Worm (Caenorhabditis elegans) whole organism, L1 larva: Measurements from ENCODE around the gene B0432.10.

ENCODE experiments used
- F16B12.6 ChIP-seq: fragments of 150-350 bp; optimal IDR thresholded peaks from 2 replicates; lab custom pipeline; 2014; ENCODE audit warnings: missing biosample characterization, missing genetic modification characterization
- Y116A8C.19 ChIP-seq: sonication (generic microtip); optimal IDR thresholded peaks from 2 replicates; lab custom pipeline; 2016; ENCODE audit warnings: missing compliant biosample characterization, missing genetic modification characterization, borderline replicate concordance
- alr-1 ChIP-seq: fragments of 200-800 bp; sonication (Bioruptor generic); optimal IDR thresholded peaks from 2 replicates; lab custom pipeline; 2018; ENCODE audit warnings: borderline replicate concordance, mild to moderate bottlenecking, missing genetic modification characterization, missing compliant biosample characterization
- ama-1 ChIP-seq: fragments of 150-350 bp; optimal IDR thresholded peaks from 2 replicates; lab custom pipeline; 2014
- blmp-1 ChIP-seq: fragments of 150-350 bp; optimal IDR thresholded peaks from 2 replicates; lab custom pipeline; 2014; ENCODE audit warnings: missing biosample characterization, missing genetic modification characterization
- ceh-63 ChIP-seq: fragments of 200-800 bp; sonication (Bioruptor generic); optimal IDR thresholded peaks from 2 replicates; lab custom pipeline; 2018; ENCODE audit warnings: mild to moderate bottlenecking, missing genetic modification characterization, missing compliant biosample characterization
- ceh-82 ChIP-seq, 3 experiments: fragments of 150-350 bp in 1 of 3; sonication (generic microtip) in 2 of 3; optimal IDR thresholded peaks; 2 replicates each; lab custom pipeline; 2014 to 2017; ENCODE audit warnings: missing biosample characterization in 3 of 3, missing genetic modification characterization in 3 of 3
- ces-1 ChIP-seq: fragments of 150-350 bp; optimal IDR thresholded peaks from 2 replicates; lab custom pipeline; 2014; ENCODE audit warnings: missing biosample characterization, missing genetic modification reagents, missing genetic modification characterization
- efl-1 ChIP-seq, 4 experiments: fragments of 150-350 bp; optimal IDR thresholded peaks in 3 of 4; peaks in 1 of 4; 1 replicate in 1 of 4; 2 replicates in 3 of 4; lab custom pipeline; 2014; ENCODE audit warnings: missing biosample characterization in 2 of 4, missing genetic modification characterization in 2 of 4, missing genetic modification reagents in 2 of 4
- elt-2 ChIP-seq: sonication (generic microtip); optimal IDR thresholded peaks from 2 replicates; lab custom pipeline; 2016; ENCODE audit warnings: missing genetic modification characterization, mild to moderate bottlenecking, inconsistent platforms, missing compliant biosample characterization, missing genetic modification reagents
- elt-3 ChIP-seq, 6 experiments: fragments of 150-350 bp in 1 of 6; sonication (generic microtip); optimal IDR thresholded peaks; 2 replicates each; lab custom pipeline; 2017 to 2018; ENCODE audit warnings: missing biosample characterization in 6 of 6, missing genetic modification characterization in 6 of 6, inconsistent platforms in 1 of 6
- ets-5 ChIP-seq: fragments of 200-800 bp; sonication (Bioruptor generic); IDR thresholded peaks from 2 replicates; pipeline ENCODE4 v1.3.6; 2022; ENCODE audit warnings: missing genetic modification characterization, missing compliant biosample characterization
- fkh-8 ChIP-seq: sonication (generic microtip); optimal IDR thresholded peaks from 2 replicates; lab custom pipeline; 2016; ENCODE audit warnings: mild to moderate bottlenecking, missing genetic modification characterization, missing compliant biosample characterization
- fos-1 ChIP-seq: fragments of 150-350 bp; optimal IDR thresholded peaks from 2 replicates; lab custom pipeline; 2014; ENCODE audit warnings: missing biosample characterization, missing genetic modification characterization
- grh-1 ChIP-seq: fragments of 200-800 bp; sonication (Bioruptor generic); IDR thresholded peaks from 2 replicates; pipeline ENCODE4 v1.3.6; 2022; ENCODE audit warnings: missing genetic modification reagents, missing genetic modification characterization, missing compliant biosample characterization
- hlh-17 ChIP-seq: fragments of 200-800 bp; sonication (Bioruptor generic); optimal IDR thresholded peaks from 2 replicates; lab custom pipeline; 2018; ENCODE audit warnings: missing genetic modification characterization, mild to moderate bottlenecking, missing compliant biosample characterization, moderate library complexity, borderline replicate concordance
- hlh-4 ChIP-seq: sonication (generic microtip); optimal IDR thresholded peaks from 2 replicates; lab custom pipeline; 2016; ENCODE audit warnings: mild to moderate bottlenecking, missing genetic modification characterization, missing compliant biosample characterization
- hpl-2 ChIP-seq: fragments of 150-350 bp; optimal IDR thresholded peaks from 2 replicates; lab custom pipeline; 2014; ENCODE audit warnings: missing biosample characterization, missing genetic modification reagents, missing genetic modification characterization
- irx-1 ChIP-seq: sonication (generic microtip); optimal IDR thresholded peaks from 2 replicates; lab custom pipeline; 2016; ENCODE audit warnings: missing genetic modification characterization, missing compliant biosample characterization
- isw-1 ChIP-seq: fragments of 200-800 bp; sonication (Bioruptor generic); IDR thresholded peaks from 2 replicates; pipeline ENCODE4 v1.3.6; 2022; ENCODE audit warnings: missing genetic modification characterization, missing compliant biosample characterization
- lin-14 ChIP-seq: fragments of 200-800 bp; sonication (Bioruptor generic); optimal IDR thresholded peaks from 2 replicates; lab custom pipeline; 2018; ENCODE audit warnings: mild to moderate bottlenecking, missing genetic modification characterization, moderate library complexity, missing compliant biosample characterization
- lin-15B ChIP-seq: fragments of 150-350 bp; sonication (generic microtip); optimal IDR thresholded peaks from 3 replicates; lab custom pipeline; 2014; ENCODE audit warnings: missing biosample characterization, missing genetic modification characterization
- lin-35 ChIP-seq, 2 experiments: fragments of 150-350 bp; optimal IDR thresholded peaks; 2 replicates each; lab custom pipeline; 2014; ENCODE audit warnings: missing biosample characterization in 2 of 2, missing genetic modification characterization in 2 of 2, missing genetic modification reagents in 2 of 2
- mdl-1 ChIP-seq, 2 experiments: fragments of 150-350 bp; optimal IDR thresholded peaks; 2 replicates each; lab custom pipeline; 2014 to 2017; ENCODE audit warnings: missing biosample characterization in 2 of 2, missing genetic modification characterization in 2 of 2, inconsistent platforms in 1 of 2
- mef-2 ChIP-seq: fragments of 150-350 bp; optimal IDR thresholded peaks from 2 replicates; lab custom pipeline; 2014; ENCODE audit warnings: missing biosample characterization, missing genetic modification characterization
- mep-1 ChIP-seq: fragments of 150-350 bp; optimal IDR thresholded peaks from 2 replicates; lab custom pipeline; 2014; ENCODE audit warnings: missing biosample characterization, missing genetic modification characterization
- nhr-11 ChIP-seq: fragments of 150-350 bp; optimal IDR thresholded peaks from 2 replicates; lab custom pipeline; 2014; ENCODE audit warnings: missing biosample characterization, missing genetic modification characterization
- nhr-19 ChIP-seq: fragments of 200-800 bp; sonication (Bioruptor generic); conservative IDR thresholded peaks from 2 replicates; pipeline ENCODE4 v1.3.6; 2022; ENCODE audit warnings: missing genetic modification characterization, missing compliant biosample characterization
- nhr-237 ChIP-seq: fragments of 150-350 bp; optimal IDR thresholded peaks from 2 replicates; lab custom pipeline; 2014; ENCODE audit warnings: missing biosample characterization, missing genetic modification characterization
- nhr-71 ChIP-seq: sonication (generic microtip); optimal IDR thresholded peaks from 2 replicates; lab custom pipeline; 2016; ENCODE audit warnings: mild to moderate bottlenecking, missing genetic modification characterization, moderate library complexity, missing compliant biosample characterization
- nhr-76 ChIP-seq: sonication (generic microtip); optimal IDR thresholded peaks from 2 replicates; lab custom pipeline; 2017; ENCODE audit warnings: missing biosample characterization, missing genetic modification characterization
- nhr-77 ChIP-seq: fragments of 150-350 bp; optimal IDR thresholded peaks from 2 replicates; lab custom pipeline; 2014; ENCODE audit warnings: missing biosample characterization, missing genetic modification characterization
- nhr-85 ChIP-seq: sonication (generic microtip); peaks from one replicate; lab custom pipeline; 2016; ENCODE audit warnings: missing genetic modification characterization, inconsistent platforms, missing compliant biosample characterization
- nhr-90 ChIP-seq: sonication (generic microtip); optimal IDR thresholded peaks from 2 replicates; lab custom pipeline; 2016; ENCODE audit warnings: mild to moderate bottlenecking, missing genetic modification characterization, missing compliant biosample characterization; ENCODE audit not compliant: poor library complexity
- pax-3 ChIP-seq: fragments of 200-800 bp; sonication (Bioruptor generic); optimal IDR thresholded peaks from 2 replicates; lab custom pipeline; 2018; ENCODE audit warnings: mild to moderate bottlenecking, missing genetic modification characterization, moderate library complexity, missing compliant biosample characterization
- rnt-1 ChIP-seq: sonication (generic microtip); optimal IDR thresholded peaks from 2 replicates; lab custom pipeline; 2016; ENCODE audit warnings: mild to moderate bottlenecking, missing genetic modification characterization, moderate library complexity, missing compliant biosample characterization
- snpc-4 ChIP-seq: fragments of 150-350 bp; optimal IDR thresholded peaks from 2 replicates; lab custom pipeline; 2014; ENCODE audit warnings: missing biosample characterization, missing genetic modification characterization
- snu-23 ChIP-seq: sonication (generic microtip); optimal IDR thresholded peaks from 2 replicates; lab custom pipeline; 2016; ENCODE audit warnings: missing genetic modification characterization, missing compliant biosample characterization
- swsn-7 ChIP-seq: sonication (generic microtip); optimal IDR thresholded peaks from 2 replicates; lab custom pipeline; 2016; ENCODE audit warnings: missing genetic modification characterization, missing compliant biosample characterization
- tbx-2 ChIP-seq: sonication (generic microtip); optimal IDR thresholded peaks from 2 replicates; lab custom pipeline; 2016; ENCODE audit warnings: missing genetic modification characterization, missing compliant biosample characterization
- unc-130 ChIP-seq: fragments of 150-350 bp; optimal IDR thresholded peaks from 2 replicates; lab custom pipeline; 2017; ENCODE audit warnings: missing biosample characterization, missing genetic modification characterization, inconsistent platforms
- unc-62 ChIP-seq: fragments of 150-350 bp; optimal IDR thresholded peaks from 2 replicates; lab custom pipeline; 2014; ENCODE audit warnings: missing biosample characterization, missing genetic modification reagents, missing genetic modification characterization
- unc-86 ChIP-seq: sonication (generic microtip); optimal IDR thresholded peaks from 2 replicates; lab custom pipeline; 2016; ENCODE audit warnings: missing genetic modification characterization, missing compliant biosample characterization
- unc-98 ChIP-seq: fragments of 200-800 bp; sonication (Bioruptor generic); IDR thresholded peaks from 2 replicates; pipeline ENCODE4 v1.3.6; 2022; ENCODE audit warnings: missing genetic modification characterization, missing compliant biosample characterization
- zag-1 ChIP-seq: fragments of 150-350 bp; optimal IDR thresholded peaks from 2 replicates; lab custom pipeline; 2014; ENCODE audit warnings: missing biosample characterization, missing genetic modification characterization

Gene B0432.10

DNA sequence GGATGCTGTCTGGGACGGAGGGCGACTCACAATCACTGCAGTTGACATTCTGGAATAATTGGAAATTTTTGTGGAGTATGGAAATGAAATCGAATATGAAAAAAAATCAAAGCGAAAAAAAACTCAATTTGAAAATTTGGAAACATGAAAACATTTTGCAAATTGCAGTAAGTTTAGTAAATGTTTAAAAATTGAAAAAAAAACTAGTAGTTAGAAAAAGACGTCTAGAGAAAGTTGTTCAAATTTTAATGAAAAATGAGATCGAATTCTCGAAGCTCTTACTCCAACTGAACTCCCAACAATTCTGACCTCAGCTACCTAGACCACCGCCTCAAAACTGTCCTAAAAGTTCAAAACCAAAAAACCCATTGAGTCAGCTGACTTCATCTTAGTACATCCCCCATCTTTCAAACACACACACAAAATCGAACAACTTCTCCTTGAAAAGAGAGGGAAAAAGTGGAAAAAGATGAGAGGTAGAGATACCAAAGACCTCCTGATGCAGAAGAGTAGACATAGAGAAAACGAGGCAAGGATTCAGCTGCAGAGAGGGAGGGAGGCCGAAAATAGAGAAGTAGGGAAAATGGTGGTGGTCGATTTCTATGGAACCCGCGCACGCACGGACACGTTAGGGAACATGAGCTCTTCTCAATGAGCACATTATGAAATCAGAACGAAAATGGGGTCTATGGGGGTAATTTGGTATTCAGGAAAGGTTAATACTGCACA, 37.1 kb upstream of the B0432.10 start, which contains the start of gene K01A2.10 (continued):
- TF ChIP-seq hlh-4 (tag; lab: Kevin White, UChicago) (no peak), nhr-90 (tag; lab: Kevin White, UChicago) (no peak), rnt-1 (tag; lab: Kevin White, UChicago) (peak; percentile 65), hpl-2 (GFP tag; lab: Kevin White, UChicago) (no peak), F16B12.6 (tag; lab: Kevin White, UChicago) (no peak), ets-5 (GFP tag; lab: Robert Waterston, UW) (no peak), zag-1 (tag; lab: Kevin White, UChicago) (no peak), lin-14 (GFP tag; lab: Kevin White, UChicago) (peak; percentile 93), unc-98 (no peak), isw-1 (no peak), unc-62 (GFP tag; lab: Kevin White, UChicago) (no peak), hlh-17 (no peak), fkh-8 (peak; percentile 51), elt-2 (tag; lab: Kevin White, UChicago) (no peak), irx-1 (no peak), ceh-63 (no peak), nhr-77 (tag; lab: Kevin White, UChicago) (no peak), unc-130 (tag; lab: Kevin White, UChicago) (peak; percentile 43), swsn-7 (tag; lab: Kevin White, UChicago) (peak; percentile 37), grh-1 (GFP tag; lab: Robert Waterston, UW) (no peak), nhr-11 (tag; lab: Kevin White, UChicago) (no peak), pax-3 (no peak), lin-15B (tag; lab: Kevin White, UChicago) (no peak), nhr-76 (tag; lab: Kevin White, UChicago) (no peak), Y116A8C.19 (tag; lab: Kevin White, UChicago) (no peak), nhr-237 (tag; lab: Kevin White, UChicago) (no peak), snpc-4 (tag; lab: Kevin White, UChicago) (no peak), fos-1 (tag; lab: Kevin White, UChicago) (peak; percentile 47), elt-3 (tag; optimal IDR thresholded peaks at IDR 0.05; lab: Kevin White, UChicago) (peak in 1 of 6 experiments; percentile 65), ceh-82 (tag; optimal IDR thresholded peaks at IDR 0.05; lab: Kevin White, UChicago) (peak; percentile 3 to 58 (median 17)), ces-1 (GFP tag; lab: Kevin White, UChicago) (no peak), alr-1 (tag; lab: Kevin White, UChicago) (no peak)

DNA sequence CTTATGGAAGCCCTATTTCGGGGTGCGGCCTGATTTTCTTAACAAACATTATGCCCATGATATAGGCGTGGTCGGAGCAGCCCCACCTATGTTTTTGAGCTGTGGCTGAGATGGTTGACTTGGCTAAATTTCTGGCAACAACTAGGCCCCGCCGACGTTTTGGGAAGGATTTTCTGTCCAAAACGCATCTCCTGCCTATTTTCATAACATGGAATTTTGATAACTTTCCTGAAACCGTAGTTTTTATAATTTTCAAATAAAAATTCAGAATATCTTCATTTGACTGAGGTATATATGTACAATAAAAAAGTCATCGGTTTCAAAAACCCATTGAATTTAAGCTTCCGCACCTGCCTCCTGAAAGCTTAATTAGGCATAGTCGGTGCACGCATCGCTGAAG, 35.1 kb upstream of the B0432.10 start:
- TF ChIP-seq nhr-19 (no peak), efl-1 (optimal IDR thresholded peaks at IDR 0.05; lab: Kevin White, UChicago) (no peak), efl-1 (GFP tag; optimal IDR thresholded peaks at IDR 0.05 in 1 of 2; lab: Kevin White, UChicago) (peak in 1 of 2 experiments; percentile 80), ama-1 (lab: Kevin White, UChicago) (peak; percentile 85)

DNA sequence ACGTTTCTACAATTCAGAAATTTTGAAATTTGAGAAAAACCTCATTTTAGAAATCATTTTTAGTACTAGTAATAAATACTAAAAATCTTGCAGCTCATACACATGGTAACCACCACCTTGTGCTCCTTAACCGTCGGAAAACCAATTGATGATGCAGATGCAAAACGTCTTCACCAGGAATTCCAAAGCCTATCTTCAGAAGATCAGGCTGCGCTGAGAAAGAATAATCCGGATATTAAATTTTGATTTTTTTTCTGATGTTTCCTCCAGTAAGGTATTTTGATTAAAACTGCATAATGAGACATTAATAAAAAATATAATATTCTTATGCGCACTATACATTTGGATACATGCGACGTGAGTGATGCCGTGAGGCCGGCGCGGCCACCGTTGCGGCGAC, 34.7 kb upstream of the B0432.10 start:
- TF ChIP-seq efl-1 (optimal IDR thresholded peaks at IDR 0.05; lab: Kevin White, UChicago) (no peak), efl-1 (GFP tag; optimal IDR thresholded peaks at IDR 0.05 in 1 of 2; lab: Kevin White, UChicago) (peak in 1 of 2 experiments; percentile 57), Y116A8C.19 (tag; lab: Kevin White, UChicago) (no peak)
- TF ChIP-seq, all 84 proteins: peak for 1

DNA sequence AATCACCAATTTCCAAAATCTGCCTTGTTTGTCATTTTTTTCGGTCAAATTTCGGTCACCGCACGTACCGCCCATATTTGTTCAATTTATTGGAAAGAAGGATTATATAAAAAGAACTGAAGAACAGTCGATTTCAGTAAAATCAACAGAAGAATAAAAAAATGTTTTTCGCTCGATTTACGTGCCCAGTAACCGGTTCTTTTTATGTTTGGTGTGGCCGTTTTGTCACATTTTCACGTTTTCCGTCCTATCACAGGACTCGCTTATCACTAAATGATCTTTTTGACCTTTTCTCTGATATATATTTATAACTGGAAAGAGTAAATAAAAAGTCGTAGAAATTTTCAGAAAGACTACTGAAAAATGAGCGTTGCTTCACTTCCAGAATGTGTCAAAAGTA, 33.4 kb upstream of the B0432.10 start, which contains the start of gene far-7:
Gene far-7, plus strand, starts transcription at position 331 of the 400 bp plus-strand sequence.
- TF ChIP-seq tbx-2 (tag; lab: Kevin White, UChicago) (peak; percentile 7), mef-2 (tag; lab: Kevin White, UChicago) (no peak), nhr-85 (tag; lab: Kevin White, UChicago) (peak; percentile 66), snu-23 (GFP tag; lab: Kevin White, UChicago) (peak; percentile 57), efl-1 (optimal IDR thresholded peaks at IDR 0.05; lab: Kevin White, UChicago) (no peak), efl-1 (GFP tag; optimal IDR thresholded peaks at IDR 0.05 in 1 of 2; lab: Kevin White, UChicago) (peak in 1 of 2 experiments; percentile 12), alr-1 (tag; lab: Kevin White, UChicago) (no peak), nhr-90 (tag; lab: Kevin White, UChicago) (peak; percentile 36), nhr-71 (tag; lab: Kevin White, UChicago) (peak; percentile 15), grh-1 (GFP tag; lab: Robert Waterston, UW) (peak; percentile 36; the same call in 1 of the 2 replicates), elt-3 (tag; optimal IDR thresholded peaks at IDR 0.05; lab: Kevin White, UChicago) (peak in 2 of 6 experiments; percentile 16 to 50), lin-35 (GFP tag; optimal IDR thresholded peaks at IDR 0.05; lab: Kevin White, UChicago) (peak in 1 of 2 experiments; percentile 41), unc-86 (no peak), ama-1 (lab: Kevin White, UChicago) (peak; percentile 53), mep-1 (no peak), blmp-1 (tag; lab: Kevin White, UChicago) (peak; percentile 47), mdl-1 (tag; optimal IDR thresholded peaks at IDR 0.05; lab: Kevin White, UChicago) (peak in 1 of 2 experiments; percentile 35), pax-3 (no peak), lin-14 (GFP tag; lab: Kevin White, UChicago) (peak; percentile 58)
